Fruit fly (Drosophila melanogaster): ENCODE measurements around the gene Ubc2.

The Ubc2 gene

DNA sequence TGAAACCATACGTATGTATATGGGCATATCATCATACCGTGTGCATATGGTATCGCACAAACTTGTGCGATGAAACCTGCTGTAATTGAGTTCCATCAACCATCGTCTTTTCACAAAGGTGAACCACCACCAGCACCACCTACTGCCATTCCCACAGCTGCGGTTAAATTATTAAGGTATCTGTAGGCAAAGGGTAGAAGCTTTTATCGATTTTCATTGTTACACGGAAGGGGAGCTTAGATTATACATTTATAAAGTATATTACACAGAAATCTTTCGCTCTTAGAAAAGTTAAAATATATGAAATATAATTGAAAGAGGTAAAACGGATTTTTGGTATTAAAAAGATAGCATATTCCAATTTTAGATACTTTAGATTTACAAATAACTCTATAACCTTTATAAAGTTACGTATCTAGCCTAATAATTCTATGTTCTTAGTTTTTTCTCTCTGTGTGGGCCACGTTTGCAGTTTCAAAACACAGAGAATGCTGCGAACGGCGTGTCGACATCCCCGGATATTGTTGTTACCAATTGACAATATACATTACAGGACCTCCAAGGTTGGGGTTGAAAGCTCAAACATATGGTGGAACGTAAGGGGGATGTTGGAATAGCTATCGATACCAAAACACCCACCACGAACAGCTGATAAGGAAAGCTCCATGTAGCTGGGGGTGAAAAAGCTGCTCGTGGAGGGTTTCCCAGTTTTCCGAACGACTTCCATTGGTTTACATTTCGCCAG lies 7.2 kb downstream of the Ubc2 start, which contains the start of gene CG6495 (continued):
- TF ChIP-seq CG33213 (GFP tag; optimal IDR thresholded peaks at IDR 0.05) (no peak), B-H2 (GFP tag; optimal IDR thresholded peaks at IDR 0.05) (no peak), CG10147 (GFP tag; optimal IDR thresholded peaks at IDR 0.05) (peak; percentile 24), CG10209 (GFP tag; optimal IDR thresholded peaks at IDR 0.05) (peak; percentile 47), sr (GFP tag; IDR thresholded peaks at IDR 0.05) (no peak), Med (GFP tag) (peak; percentile 54), CG12236 (GFP tag; optimal IDR thresholded peaks at IDR 0.05) (no peak), dan (GFP tag; IDR thresholded peaks at IDR 0.05) (no peak), CG9727 (GFP tag; optimal IDR thresholded peaks at IDR 0.05) (peak; percentile 55), sug (tag; optimal IDR thresholded peaks at IDR 0.05) (peak; percentile 28), Nf-YA (GFP tag; IDR thresholded peaks at IDR 0.05) (no peak), CG6272 (GFP tag; IDR thresholded peaks at IDR 0.05) (no peak), CG7357 (GFP tag; IDR thresholded peaks at IDR 0.05) (no peak), Hsf (GFP tag; optimal IDR thresholded peaks at IDR 0.05) (peak; percentile 15), en (GFP tag; optimal IDR thresholded peaks at IDR 0.05) (no peak), Eip74EF (GFP tag; optimal IDR thresholded peaks at IDR 0.05) (peak in 1 of 2 experiments; percentile 56), lab (GFP tag; optimal IDR thresholded peaks at IDR 0.05) (peak; percentile 80), al (GFP tag; IDR thresholded peaks at IDR 0.05) (no peak), CG1792 (GFP tag; optimal IDR thresholded peaks at IDR 0.05) (no peak), nau (GFP tag; optimal IDR thresholded peaks at IDR 0.05) (peak; percentile 24), CG17385 (GFP tag; optimal IDR thresholded peaks at IDR 0.05) (no peak), Sox100B (GFP tag; optimal IDR thresholded peaks at IDR 0.05) (no peak), CG12071 (GFP tag; optimal IDR thresholded peaks at IDR 0.05) (peak; percentile 1), CG6683 (GFP tag; optimal IDR thresholded peaks at IDR 0.05) (peak; percentile 45), CG6175 (GFP tag; IDR thresholded peaks at IDR 0.05) (no peak), bigmax (GFP tag; optimal IDR thresholded peaks at IDR 0.05) (no peak), Neu2 (GFP tag; optimal IDR thresholded peaks at IDR 0.05; ENCODE audit: borderline replicate concordance) (no peak), tin (GFP tag; optimal IDR thresholded peaks at IDR 0.05) (peak; percentile 15), CG9609 (GFP tag; optimal IDR thresholded peaks at IDR 0.05) (no peak), CG30403 (GFP tag; optimal IDR thresholded peaks at IDR 0.05) (peak; percentile 61), pan (optimal IDR thresholded peaks at IDR 0.05) (no peak), pan (GFP tag; optimal IDR thresholded peaks at IDR 0.05 in 1 of 2, IDR thresholded peaks at IDR 0.05 in 1 of 2) (peak in 1 of 2 experiments; percentile 29), Trl (optimal IDR thresholded peaks at IDR 0.05) (no peak), Trl (GFP tag; optimal IDR thresholded peaks at IDR 0.05) (no peak), D19A (tag; optimal IDR thresholded peaks at IDR 0.05) (peak; percentile 57), CG15696 (tag; optimal IDR thresholded peaks at IDR 0.05) (no peak), mam (GFP tag; optimal IDR thresholded peaks at IDR 0.05) (peak; percentile 23), lov (optimal IDR thresholded peaks at IDR 0.05) (no peak), lov (GFP tag; IDR thresholded peaks at IDR 0.05) (no peak), H15 (GFP tag; IDR thresholded peaks at IDR 0.05) (no peak), YL-1 (GFP tag; optimal IDR thresholded peaks at IDR 0.05) (no peak), ase (GFP tag; IDR thresholded peaks at IDR 0.05) (no peak), Bgb (GFP tag; IDR thresholded peaks at IDR 0.05; ENCODE audit: partially characterized antibody) (no peak; the same call in 1 of the 2 replicates), Jarid2 (GFP tag; optimal IDR thresholded peaks at IDR 0.05) (no peak), CG12942 (GFP tag; optimal IDR thresholded peaks at IDR 0.05) (no peak), aop (GFP tag; IDR thresholded peaks at IDR 0.05) (no peak), gro (GFP tag; optimal IDR thresholded peaks at IDR 0.05) (no peak), Dll (GFP tag; IDR thresholded peaks at IDR 0.05; ENCODE audit: partially characterized antibody) (no peak), gsb (GFP tag; IDR thresholded peaks at IDR 0.05) (no peak), caup (GFP tag; optimal IDR thresholded peaks at IDR 0.05; ENCODE audit: severe bottlenecking) (peak; percentile 62)

Data from whole organism, embryonic.